Worm (Caenorhabditis elegans) whole organism, late embryonic: ENCODE results near the gene unc-2.

ENCODE experiments used
- odd-2 ChIP-seq: sonication (generic microtip); optimal IDR thresholded peaks from 2 replicates; lab custom pipeline; 2017; ENCODE audit warnings: antibody characterized with exemption, mild to moderate bottlenecking, missing genetic modification characterization, missing compliant biosample characterization
- pha-4 ChIP-seq: fragments of 150-350 bp; optimal IDR thresholded peaks from 2 replicates; lab custom pipeline; 2018; ENCODE audit warnings: missing biosample characterization, missing genetic modification reagents, missing genetic modification characterization
- tbx-2 ChIP-seq: sonication (generic microtip); optimal IDR thresholded peaks from 2 replicates; lab custom pipeline; 2016; ENCODE audit warnings: missing genetic modification characterization, missing compliant biosample characterization
- unc-86 ChIP-seq: sonication (generic microtip); optimal IDR thresholded peaks from 2 replicates; lab custom pipeline; 2016; ENCODE audit warnings: missing genetic modification characterization, missing compliant biosample characterization

DNA sequence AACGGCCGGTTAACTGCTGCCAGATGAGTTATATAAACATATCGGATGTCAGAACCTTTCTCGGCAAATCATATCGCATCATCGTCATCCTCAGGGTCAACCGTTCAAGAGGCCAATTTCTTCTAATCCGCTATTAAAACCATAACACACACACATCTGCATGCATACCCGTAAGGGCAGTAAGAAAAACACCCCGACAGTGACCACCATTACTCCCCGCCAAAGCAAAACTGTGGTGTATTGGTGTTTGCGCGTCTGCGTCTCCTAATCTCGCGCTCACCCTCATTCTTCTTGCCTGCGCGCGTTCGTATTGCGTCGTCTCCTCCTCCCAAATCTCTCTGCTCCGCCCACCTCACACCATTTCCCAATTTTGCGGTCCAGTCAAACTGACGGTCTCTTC, 30.2 kb upstream of the unc-2 start:
- no peak for TF ChIP-seq pha-4 (tag; lab: Kevin White, UChicago)
- TF ChIP-seq odd-2 (tag; lab: Kevin White, UChicago) = no peak
- TF ChIP-seq unc-86 (tag; lab: Kevin White, UChicago) = no peak
- peak; percentile 62 for TF ChIP-seq tbx-2 (tag; lab: Kevin White, UChicago)
